Fruit fly (Drosophila melanogaster) whole organism: ENCODE results near the gene CG2991.

Experiments
- CG8478 ChIP-seq: fragments of >200 bp; optimal IDR thresholded peaks from 2 replicates; lab custom pipeline; 2018; ENCODE audit warnings: inconsistent platforms
- EcR ChIP-seq, 2 experiments: fragments of >200 bp; optimal IDR thresholded peaks; 2 replicates each; lab custom pipeline; 2017; ENCODE audit warnings: missing biosample characterization in 2 of 2, missing genetic modification characterization in 2 of 2, missing genetic modification reagents in 2 of 2
- pan ChIP-seq: fragments of >200 bp; optimal IDR thresholded peaks from 2 replicates; lab custom pipeline; 2017
- psq ChIP-seq: fragments of >200 bp; optimal IDR thresholded peaks from 2 replicates; lab custom pipeline; 2017
- usp ChIP-seq: fragments of >200 bp; optimal IDR thresholded peaks from 2 replicates; lab custom pipeline; 2017; ENCODE audit warnings: missing biosample characterization, missing genetic modification characterization, mixed read lengths

dm6 chr2L:2812137-2812536, 44.8 kb upstream of the CG2991 start, which contains the start of gene CG2964:
- no peak for TF ChIP-seq CG8478 (lab: Kevin White, UChicago)
- no peak for TF ChIP-seq psq
- TF ChIP-seq EcR (GFP tag; optimal IDR thresholded peaks at IDR 0.05; lab: Kevin White, UChicago) = no peak
- no peak for TF ChIP-seq usp (GFP tag; lab: Kevin White, UChicago)
- no peak for TF ChIP-seq pan (lab: Kevin White, UChicago)
